Fruit fly (Drosophila melanogaster): ENCODE data around the gene Gas41.
A peak's percentile ranks its signal among the peaks of the same experiment; 100 is the strongest.

The Gas41 gene

dm6 chr2L:6918517-6919202, 31.3 kb downstream of the Gas41 start, which contains the start of gene nop5 (continued):
- TF ChIP-seq CG13424 (tag; optimal IDR thresholded peaks at IDR 0.05), result peak; percentile 85
- no peak for TF ChIP-seq Antp (GFP tag; optimal IDR thresholded peaks at IDR 0.05)
- no peak for TF ChIP-seq zen2 (GFP tag; IDR thresholded peaks at IDR 0.05; ENCODE audit: partially characterized antibody)
- TF ChIP-seq CG31441 (GFP tag; IDR thresholded peaks at IDR 0.05), result peak; percentile 12; the same call in 1 of the 2 replicates
- TF ChIP-seq CG3407 (GFP tag; optimal IDR thresholded peaks at IDR 0.05), result no peak
- TF ChIP-seq CG2116 (GFP tag; optimal IDR thresholded peaks at IDR 0.05), result peak; percentile 33
- TF ChIP-seq sna (GFP tag; IDR thresholded peaks at IDR 0.05; ENCODE audit: partially characterized antibody), result no peak
- peak; percentile 83 for TF ChIP-seq Meics (GFP tag; optimal IDR thresholded peaks at IDR 0.05)
- peak; percentile 35 for TF ChIP-seq CG2120 (GFP tag; optimal IDR thresholded peaks at IDR 0.05)
- TF ChIP-seq CG17385 (GFP tag; optimal IDR thresholded peaks at IDR 0.05), result peak; percentile 74
- TF ChIP-seq CG8281 (tag; optimal IDR thresholded peaks at IDR 0.05), result no peak
- TF ChIP-seq CG8478 (optimal IDR thresholded peaks at IDR 0.05), result no peak
- no peak for TF ChIP-seq CG17802 (tag; optimal IDR thresholded peaks at IDR 0.05)
- TF ChIP-seq wek (GFP tag; optimal IDR thresholded peaks at IDR 0.05), result no peak
- peak; percentile 82 for TF ChIP-seq CG8924 (tag; optimal IDR thresholded peaks at IDR 0.05)
- TF ChIP-seq stwl (tag; optimal IDR thresholded peaks at IDR 0.05), result no peak
- no peak for TF ChIP-seq CG12219 (GFP tag; optimal IDR thresholded peaks at IDR 0.05)
- no peak for TF ChIP-seq ttk (GFP tag; IDR thresholded peaks at IDR 0.05)
- TF ChIP-seq CG13624 (GFP tag; optimal IDR thresholded peaks at IDR 0.05), result no peak
- TF ChIP-seq aop (GFP tag; IDR thresholded peaks at IDR 0.05), result no peak
- no peak for TF ChIP-seq hkb (optimal IDR thresholded peaks at IDR 0.05)
- no peak for TF ChIP-seq hkb (GFP tag; IDR thresholded peaks at IDR 0.05)
- TF ChIP-seq gce (GFP tag; IDR thresholded peaks at IDR 0.05), result no peak
- TF ChIP-seq trem (tag; optimal IDR thresholded peaks at IDR 0.05), result peak; percentile 36
- no peak for TF ChIP-seq CG7271 (tag; optimal IDR thresholded peaks at IDR 0.05)
- TF ChIP-seq CG4820 (GFP tag; optimal IDR thresholded peaks at IDR 0.05), result peak; percentile 34
- TF ChIP-seq CTCF (GFP tag; optimal IDR thresholded peaks at IDR 0.05), result no peak
- no peak for TF ChIP-seq HmgD (GFP tag; optimal IDR thresholded peaks at IDR 0.05)
- peak; percentile 35 for TF ChIP-seq tin (GFP tag; optimal IDR thresholded peaks at IDR 0.05)
- peak in 1 of 3 experiments; percentile 74 for TF ChIP-seq Stat92E (GFP tag; optimal IDR thresholded peaks at IDR 0.05)
- no peak for TF ChIP-seq CG34224 (GFP tag; IDR thresholded peaks at IDR 0.05; ENCODE audit: partially characterized antibody)
- peak; percentile 60 for TF ChIP-seq Max (GFP tag; optimal IDR thresholded peaks at IDR 0.05)
- peak; percentile 55 for TF ChIP-seq CG6254 (GFP tag; optimal IDR thresholded peaks at IDR 0.05)
- peak; percentile 60 for TF ChIP-seq Xbp1 (GFP tag; optimal IDR thresholded peaks at IDR 0.05)

dm6 chr2L:6916345-6916744, 33.7 kb downstream of the Gas41 start, which contains the start of gene CG32829:
Gene CG32829 (minus strand): TSS chr2L:6916445.
- 0 out of 3 replicates have a peak, but pooled peaks have one; percentile 12 for TF ChIP-seq zfh1 (GFP tag; IDR thresholded peaks at IDR 0.05)
- no peak for TF ChIP-seq zfh2 (GFP tag; optimal IDR thresholded peaks at IDR 0.05)
- TF ChIP-seq dmrt11E (tag; optimal IDR thresholded peaks at IDR 0.05), result no peak
- TF ChIP-seq slp2 (GFP tag; optimal IDR thresholded peaks at IDR 0.05), result no peak
- no peak for TF ChIP-seq CG34422 (GFP tag; IDR thresholded peaks at IDR 0.05)
- TF ChIP-seq chif (GFP tag; optimal IDR thresholded peaks at IDR 0.05), result no peak
- TF ChIP-seq HmgD (GFP tag; optimal IDR thresholded peaks at IDR 0.05), result no peak
- TF ChIP-seq Bteb2 (GFP tag; optimal IDR thresholded peaks at IDR 0.05), result no peak

Data from whole organism, embryonic.